Fruit fly (Drosophila melanogaster): ENCODE measurements around the gene Nepl8.
A peak's percentile ranks its signal among the peaks of the same experiment; 100 is the strongest.

Nepl8 gene

dm6 chr2L:16534174-16534835 lies 46.4 kb downstream of the Nepl8 start (continued):
- TF ChIP-seq CG8359 (GFP tag; optimal IDR thresholded peaks at IDR 0.05; ENCODE audit: borderline replicate concordance) (peak; percentile 21), CTCF (GFP tag; optimal IDR thresholded peaks at IDR 0.05) (peak; percentile 20), TFAM (GFP tag; optimal IDR thresholded peaks at IDR 0.05) (no peak), Poxn (GFP tag; IDR thresholded peaks at IDR 0.05) (no peak), Kr (GFP tag; optimal IDR thresholded peaks at IDR 0.05) (no peak), luna (GFP tag; optimal IDR thresholded peaks at IDR 0.05) (no peak), CG34224 (GFP tag; IDR thresholded peaks at IDR 0.05; ENCODE audit: partially characterized antibody) (no peak), CG6791 (GFP tag; IDR thresholded peaks at IDR 0.05; ENCODE audit: partially characterized antibody) (no peak), nerfin-2 (GFP tag; IDR thresholded peaks at IDR 0.05; ENCODE audit: partially characterized antibody) (no peak), CG7839 (tag; optimal IDR thresholded peaks at IDR 0.05) (no peak), CG8478 (optimal IDR thresholded peaks at IDR 0.05) (no peak), CG13287 (GFP tag; IDR thresholded peaks at IDR 0.05; ENCODE audit: partially characterized antibody) (no peak; the same call in 1 of the 2 replicates), CG3163 (GFP tag; optimal IDR thresholded peaks at IDR 0.05) (peak; percentile 56), CG6683 (GFP tag; optimal IDR thresholded peaks at IDR 0.05) (peak; percentile 23), B-H1 (GFP tag; IDR thresholded peaks at IDR 0.05) (no peak), Dad (GFP tag; optimal IDR thresholded peaks at IDR 0.05) (no peak), stwl (tag; optimal IDR thresholded peaks at IDR 0.05) (no peak), aop (GFP tag; IDR thresholded peaks at IDR 0.05) (no peak), Hsf (GFP tag; optimal IDR thresholded peaks at IDR 0.05) (peak; percentile 3), CG32772 (GFP tag; IDR thresholded peaks at IDR 0.05) (no peak), Nf-YA (GFP tag; IDR thresholded peaks at IDR 0.05) (peak; percentile 35; the same call in 1 of the 2 replicates), Tbp (GFP tag; optimal IDR thresholded peaks at IDR 0.05) (no peak), pnt (GFP tag; optimal IDR thresholded peaks at IDR 0.05) (no peak), odd (GFP tag; optimal IDR thresholded peaks at IDR 0.05) (peak; percentile 1), CG6272 (GFP tag; IDR thresholded peaks at IDR 0.05) (no peak), Mad (GFP tag; optimal IDR thresholded peaks at IDR 0.05) (no peak), nau (GFP tag; optimal IDR thresholded peaks at IDR 0.05) (peak; percentile 76), sd (tag; optimal IDR thresholded peaks at IDR 0.05) (peak; percentile 100), Myb (GFP tag; optimal IDR thresholded peaks at IDR 0.05) (no peak), Lhr (GFP tag; optimal IDR thresholded peaks at IDR 0.05) (no peak), CG10654 (GFP tag; optimal IDR thresholded peaks at IDR 0.05) (no peak), yki (optimal IDR thresholded peaks at IDR 0.05) (no peak), CG1647 (GFP tag; optimal IDR thresholded peaks at IDR 0.05) (no peak), Hey (tag; optimal IDR thresholded peaks at IDR 0.05) (peak; percentile 47), Dek (tag; optimal IDR thresholded peaks at IDR 0.05) (no peak), CG9727 (GFP tag; optimal IDR thresholded peaks at IDR 0.05) (peak; percentile 45), chinmo (GFP tag; IDR thresholded peaks at IDR 0.05; ENCODE audit: partially characterized antibody) (peak; percentile 96), CG4730 (GFP tag; IDR thresholded peaks at IDR 0.05) (no peak), CG7357 (GFP tag; IDR thresholded peaks at IDR 0.05) (no peak), CG6654 (GFP tag; optimal IDR thresholded peaks at IDR 0.05) (no peak), fu2 (GFP tag; optimal IDR thresholded peaks at IDR 0.05) (no peak), tgo (GFP tag; IDR thresholded peaks at IDR 0.05) (no peak), CG31441 (GFP tag; IDR thresholded peaks at IDR 0.05) (no peak), CG6254 (GFP tag; optimal IDR thresholded peaks at IDR 0.05) (peak; percentile 13), Hmr (GFP tag; optimal IDR thresholded peaks at IDR 0.05) (peak; percentile 38), Bgb (GFP tag; IDR thresholded peaks at IDR 0.05; ENCODE audit: partially characterized antibody) (no peak; the same call in 1 of the 2 replicates), fru (optimal IDR thresholded peaks at IDR 0.05) (no peak), ara (GFP tag; IDR thresholded peaks at IDR 0.05) (peak; percentile 68), sima (GFP tag; optimal IDR thresholded peaks at IDR 0.05) (no peak), CG7963 (GFP tag; IDR thresholded peaks at IDR 0.05; ENCODE audit: partially characterized antibody) (no peak), mld (GFP tag; IDR thresholded peaks at IDR 0.05; ENCODE audit: partially characterized antibody) (no peak), dm (GFP tag; optimal IDR thresholded peaks at IDR 0.05) (peak; percentile 24)

Measured in whole organism, embryonic.